Fruit fly (Drosophila melanogaster): Measurements from ENCODE around the gene Obp22a.

The Obp22a gene

DNA sequence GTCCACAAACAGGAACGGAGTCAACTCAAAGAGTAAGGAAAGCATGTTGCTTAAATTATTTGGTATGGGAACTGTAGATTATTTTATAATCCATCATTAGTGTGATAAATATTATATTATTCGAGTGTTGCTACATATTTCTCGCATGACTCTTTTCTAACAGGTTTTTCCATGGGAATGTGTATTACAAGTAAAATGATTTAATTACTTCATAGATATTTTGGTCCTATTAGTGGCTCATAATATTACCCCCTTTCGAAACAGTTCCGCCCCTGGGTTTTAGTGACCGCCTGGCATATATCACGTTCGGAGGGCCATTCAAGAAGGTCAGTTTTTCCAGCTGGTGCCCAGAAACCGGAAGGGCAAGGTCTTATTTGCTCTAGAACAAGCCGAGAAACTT, 40.1 kb upstream of the Obp22a start (continued):
- no peak for TF ChIP-seq BEAF-32 (GFP tag; optimal IDR thresholded peaks at IDR 0.05)
- TF ChIP-seq hbn (GFP tag; IDR thresholded peaks at IDR 0.05; ENCODE audit: partially characterized antibody), result no peak
- TF ChIP-seq Lpt (GFP tag; optimal IDR thresholded peaks at IDR 0.05), result no peak
- no peak; the same call in 1 of the 2 replicates for TF ChIP-seq CG9215 (GFP tag; IDR thresholded peaks at IDR 0.05)
- TF ChIP-seq MTF-1 (GFP tag; optimal IDR thresholded peaks at IDR 0.05; ENCODE audit: borderline replicate concordance), result no peak
- TF ChIP-seq H2.0 (GFP tag; IDR thresholded peaks at IDR 0.05), result no peak
- no peak for TF ChIP-seq Antp (GFP tag; optimal IDR thresholded peaks at IDR 0.05)
- TF ChIP-seq ro (GFP tag; IDR thresholded peaks at IDR 0.05), result no peak
- no peak for TF ChIP-seq Fer1 (GFP tag; optimal IDR thresholded peaks at IDR 0.05)
- no peak for TF ChIP-seq CG6272 (GFP tag; IDR thresholded peaks at IDR 0.05)
- no peak for TF ChIP-seq nerfin-1 (tag; optimal IDR thresholded peaks at IDR 0.05)
- TF ChIP-seq CG13287 (GFP tag; IDR thresholded peaks at IDR 0.05; ENCODE audit: partially characterized antibody), result no peak
- TF ChIP-seq CG30020 (tag; optimal IDR thresholded peaks at IDR 0.05), result no peak
- no peak for TF ChIP-seq CG10274 (GFP tag; optimal IDR thresholded peaks at IDR 0.05)
- TF ChIP-seq crol (GFP tag; IDR thresholded peaks at IDR 0.05), result no peak
- TF ChIP-seq CG13624 (GFP tag; optimal IDR thresholded peaks at IDR 0.05), result no peak
- TF ChIP-seq CG8944 (GFP tag; optimal IDR thresholded peaks at IDR 0.05), result no peak
- no peak for TF ChIP-seq MESR4 (GFP tag; optimal IDR thresholded peaks at IDR 0.05)
- TF ChIP-seq fd64A (GFP tag; optimal IDR thresholded peaks at IDR 0.05), result no peak
- no peak for TF ChIP-seq CG6854 (GFP tag; optimal IDR thresholded peaks at IDR 0.05)
- TF ChIP-seq Myb (GFP tag; optimal IDR thresholded peaks at IDR 0.05), result no peak
- no peak for TF ChIP-seq Hr3 (GFP tag; optimal IDR thresholded peaks at IDR 0.05)
- no peak for TF ChIP-seq lola (GFP tag; optimal IDR thresholded peaks at IDR 0.05)
- TF ChIP-seq Taf1 (GFP tag; IDR thresholded peaks at IDR 0.05), result no peak
- TF ChIP-seq CG10366 (GFP tag; IDR thresholded peaks at IDR 0.05), result no peak
- no peak for TF ChIP-seq Adf1 (GFP tag; IDR thresholded peaks at IDR 0.05)
- peak in 1 of 2 experiments; percentile 16 for TF ChIP-seq Hr78 (GFP tag; optimal IDR thresholded peaks at IDR 0.05)
- TF ChIP-seq kay (GFP tag; optimal IDR thresholded peaks at IDR 0.05), result no peak
- TF ChIP-seq sens-2 (GFP tag; IDR thresholded peaks at IDR 0.05), result no peak
- no peak for TF ChIP-seq ttk (GFP tag; IDR thresholded peaks at IDR 0.05)
- TF ChIP-seq ac (GFP tag; optimal IDR thresholded peaks at IDR 0.05), result no peak
- TF ChIP-seq Poxn (GFP tag; IDR thresholded peaks at IDR 0.05), result no peak
- peak in 1 of 2 experiments; percentile 12 for TF ChIP-seq Pdp1 (GFP tag; optimal IDR thresholded peaks at IDR 0.05)
- TF ChIP-seq eyg (GFP tag; optimal IDR thresholded peaks at IDR 0.05), result no peak
- no peak for TF ChIP-seq luna (GFP tag; optimal IDR thresholded peaks at IDR 0.05)
- no peak for TF ChIP-seq Bgb (GFP tag; IDR thresholded peaks at IDR 0.05; ENCODE audit: partially characterized antibody)
- TF ChIP-seq CG18476 (GFP tag; optimal IDR thresholded peaks at IDR 0.05), result no peak
- TF ChIP-seq CG1832 (GFP tag; optimal IDR thresholded peaks at IDR 0.05), result no peak
- 0 out of 3 replicates have a peak, but pooled peaks have one; percentile 38 for TF ChIP-seq otp (GFP tag; IDR thresholded peaks at IDR 0.05)
- TF ChIP-seq CG2116 (GFP tag; optimal IDR thresholded peaks at IDR 0.05), result no peak
- no peak for TF ChIP-seq CG18599 (GFP tag; optimal IDR thresholded peaks at IDR 0.05)
- no peak for TF ChIP-seq CG10462 (GFP tag; optimal IDR thresholded peaks at IDR 0.05)
- no peak for TF ChIP-seq Neu2 (GFP tag; optimal IDR thresholded peaks at IDR 0.05; ENCODE audit: borderline replicate concordance)
- TF ChIP-seq slp2 (GFP tag; optimal IDR thresholded peaks at IDR 0.05), result no peak
- TF ChIP-seq CG11560 (tag; IDR thresholded peaks at IDR 0.05), result no peak
- TF ChIP-seq sd (tag; optimal IDR thresholded peaks at IDR 0.05), result no peak
- TF ChIP-seq gfzf (GFP tag; optimal IDR thresholded peaks at IDR 0.05), result no peak
- TF ChIP-seq CG11247 (GFP tag; IDR thresholded peaks at IDR 0.05), result no peak
- no peak for TF ChIP-seq Doc3 (GFP tag; IDR thresholded peaks at IDR 0.05; ENCODE audit: partially characterized antibody)
- no peak for TF ChIP-seq usp (GFP tag; optimal IDR thresholded peaks at IDR 0.05)
- TF ChIP-seq CG7745 (tag; optimal IDR thresholded peaks at IDR 0.05), result no peak

Data from whole organism, embryonic.